Worm (Caenorhabditis elegans) whole organism, L4 larva: ENCODE results near the gene ZK177.11.

Experiments used
- F10B5.3 ChIP-seq: sonication (generic microtip); optimal IDR thresholded peaks from 2 replicates; lab custom pipeline; 2016; ENCODE audit warnings: mild to moderate bottlenecking, missing genetic modification characterization, missing compliant biosample characterization
- F37D6.2 ChIP-seq: sonication (generic microtip); optimal IDR thresholded peaks from 2 replicates; lab custom pipeline; 2016; ENCODE audit warnings: mild to moderate bottlenecking, missing genetic modification characterization, missing compliant biosample characterization
- T26A8.4 ChIP-seq: fragments of 200-800 bp; sonication (Bioruptor generic); IDR thresholded peaks from 2 replicates; pipeline ENCODE4 v1.3.6; 2022; ENCODE audit warnings: missing genetic modification characterization, missing compliant biosample characterization
- Y105C5A.15 ChIP-seq: fragments of 200-800 bp; sonication (Bioruptor generic); IDR thresholded peaks from 2 replicates; pipeline ENCODE4 v1.3.6; 2022; ENCODE audit warnings: missing genetic modification characterization, missing compliant biosample characterization
- Y75B8A.6 ChIP-seq: fragments of 200-800 bp; sonication (Bioruptor generic); IDR thresholded peaks from 2 replicates; pipeline ENCODE4 v1.3.6; 2022; ENCODE audit warnings: missing genetic modification reagents, missing genetic modification characterization, missing compliant biosample characterization
- aly-2 ChIP-seq: sonication (generic microtip); optimal IDR thresholded peaks from 2 replicates; lab custom pipeline; 2018; ENCODE audit warnings: missing biosample characterization, missing genetic modification characterization
- arid-1 ChIP-seq: fragments of 200-800 bp; sonication (Bioruptor generic); conservative IDR thresholded peaks from 2 replicates; pipeline ENCODE4 v1.3.6; 2022; ENCODE audit warnings: missing genetic modification reagents, missing genetic modification characterization, missing compliant biosample characterization
- ceh-32 ChIP-seq: sonication (generic microtip); optimal IDR thresholded peaks from 2 replicates; lab custom pipeline; 2016; ENCODE audit warnings: mild to moderate bottlenecking, missing genetic modification characterization, missing compliant biosample characterization; ENCODE audit not compliant: poor library complexity
- ceh-82 ChIP-seq: sonication (generic microtip); optimal IDR thresholded peaks from 2 replicates; lab custom pipeline; 2017; ENCODE audit warnings: missing biosample characterization, missing genetic modification characterization
- ces-1 ChIP-seq: fragments of 150-350 bp; sonication (generic microtip); optimal IDR thresholded peaks from 4 replicates; lab custom pipeline; 2014; ENCODE audit warnings: missing biosample characterization, missing genetic modification reagents, missing genetic modification characterization
- cey-2 ChIP-seq: sonication (generic microtip); optimal IDR thresholded peaks from 3 replicates; lab custom pipeline; 2017; ENCODE audit warnings: missing genetic modification characterization, mild to moderate bottlenecking, missing compliant biosample characterization, antibody characterized with exemption, borderline replicate concordance; ENCODE audit not compliant: insufficient read depth
- dmd-6 ChIP-seq: fragments of 200-800 bp; sonication (Bioruptor generic); IDR thresholded peaks from 2 replicates; pipeline ENCODE4 v1.3.6; 2022; ENCODE audit warnings: missing genetic modification reagents, missing genetic modification characterization, missing compliant biosample characterization
- dmd-9 ChIP-seq: fragments of 200-800 bp; sonication (Bioruptor generic); IDR thresholded peaks from 2 replicates; pipeline ENCODE4 v1.3.6; 2022; ENCODE audit warnings: missing genetic modification reagents, missing genetic modification characterization, missing compliant biosample characterization
- dpl-1 ChIP-seq: fragments of 150-350 bp; optimal IDR thresholded peaks from 2 replicates; lab custom pipeline; 2014; ENCODE audit warnings: missing biosample characterization, missing genetic modification reagents, missing genetic modification characterization
- duxl-1 ChIP-seq: sonication (generic microtip); optimal IDR thresholded peaks from 2 replicates; lab custom pipeline; 2016; ENCODE audit warnings: mild to moderate bottlenecking, missing genetic modification characterization, moderate library complexity, missing compliant biosample characterization; ENCODE audit not compliant: poor library complexity
- egl-43 ChIP-seq: fragments of 200-800 bp; sonication (Bioruptor generic); IDR thresholded peaks from 2 replicates; pipeline ENCODE4 v1.3.6; 2022; ENCODE audit warnings: missing genetic modification reagents, missing genetic modification characterization, missing compliant biosample characterization
- fos-1 ChIP-seq: fragments of 150-350 bp; optimal IDR thresholded peaks from 2 replicates; lab custom pipeline; 2014; ENCODE audit warnings: missing biosample characterization, missing genetic modification characterization
- hif-1 ChIP-seq, 2 experiments: sonication (generic microtip); optimal IDR thresholded peaks; 2 replicates each; lab custom pipeline; 2016 to 2017; ENCODE audit warnings: missing compliant biosample characterization in 2 of 2, missing genetic modification characterization in 2 of 2, missing genetic modification reagents in 2 of 2, missing genotype in 2 of 2, mild to moderate bottlenecking in 1 of 2
- hmg-1.1 ChIP-seq: fragments of 200-800 bp; sonication (Bioruptor generic); IDR thresholded peaks from 2 replicates; pipeline ENCODE4 v1.3.6; 2022; ENCODE audit warnings: missing genetic modification reagents, missing genetic modification characterization, missing compliant biosample characterization
- lin-15B ChIP-seq: fragments of 150-350 bp; sonication (generic microtip); optimal IDR thresholded peaks from 3 replicates; lab custom pipeline; 2014; ENCODE audit warnings: missing biosample characterization, missing genetic modification characterization
- lin-39 ChIP-seq: fragments of 150-350 bp; optimal IDR thresholded peaks from 2 replicates; lab custom pipeline; 2014; ENCODE audit warnings: missing biosample characterization, missing genetic modification reagents, missing genetic modification characterization
- madf-5 ChIP-seq, 2 experiments: fragments of 200-800 bp; sonication (Bioruptor generic); IDR thresholded peaks; 2 replicates each; pipeline ENCODE4 v1.3.6; 2022; ENCODE audit warnings: missing compliant biosample characterization in 2 of 2, missing genetic modification characterization in 2 of 2
- mdl-1 ChIP-seq, 2 experiments: fragments of 150-350 bp in 1 of 2; sonication (generic microtip) in 1 of 2; optimal IDR thresholded peaks; 2 replicates each; lab custom pipeline; 2014 to 2017; ENCODE audit warnings: missing biosample characterization in 2 of 2, missing genetic modification characterization in 2 of 2
- mep-1 ChIP-seq: fragments of 150-350 bp; sonication (generic microtip); optimal IDR thresholded peaks from 3 replicates; lab custom pipeline; 2014; ENCODE audit warnings: missing biosample characterization, missing genetic modification characterization
- mes-2 ChIP-seq: sonication (generic microtip); optimal IDR thresholded peaks from 2 replicates; lab custom pipeline; 2016; ENCODE audit warnings: missing genotype, mild to moderate bottlenecking, missing genetic modification characterization, missing compliant biosample characterization; ENCODE audit not compliant: poor library complexity, severe bottlenecking
- mxl-2 ChIP-seq: fragments of 200-800 bp; sonication (Bioruptor generic); conservative IDR thresholded peaks from 2 replicates; pipeline ENCODE4 v1.3.6; 2022; ENCODE audit warnings: missing genetic modification reagents, missing genetic modification characterization, missing compliant biosample characterization
- nhr-10 ChIP-seq: fragments of 150-350 bp; optimal IDR thresholded peaks from 2 replicates; lab custom pipeline; 2014; ENCODE audit warnings: missing biosample characterization, missing genetic modification characterization
- nhr-111 ChIP-seq: fragments of 200-800 bp; sonication (Bioruptor generic); optimal IDR thresholded peaks from 2 replicates; lab custom pipeline; 2018; ENCODE audit warnings: mild to moderate bottlenecking, missing genetic modification characterization, missing compliant biosample characterization
- nhr-25 ChIP-seq: sonication (generic microtip); optimal IDR thresholded peaks from 2 replicates; lab custom pipeline; 2017; ENCODE audit warnings: missing genetic modification characterization, mild to moderate bottlenecking, missing compliant biosample characterization, antibody characterized with exemption, moderate library complexity, borderline replicate concordance; ENCODE audit not compliant: insufficient read depth
- nhr-41 ChIP-seq: fragments of 200-800 bp; sonication (Bioruptor generic); IDR thresholded peaks from 2 replicates; pipeline ENCODE4 v1.3.6; 2022; ENCODE audit warnings: missing genetic modification reagents, missing genetic modification characterization, missing compliant biosample characterization
- nhr-6 ChIP-seq: fragments of 150-350 bp; optimal IDR thresholded peaks from 2 replicates; lab custom pipeline; 2014; ENCODE audit warnings: missing biosample characterization, missing genetic modification characterization
- nhr-76 ChIP-seq: fragments of 150-350 bp; optimal IDR thresholded peaks from 2 replicates; lab custom pipeline; 2014; ENCODE audit warnings: missing biosample characterization, missing genetic modification characterization
- nhr-77 ChIP-seq: fragments of 150-350 bp; optimal IDR thresholded peaks from 2 replicates; lab custom pipeline; 2014; ENCODE audit warnings: missing biosample characterization, missing genetic modification characterization
- pqm-1 ChIP-seq: sonication (generic microtip); optimal IDR thresholded peaks from 2 replicates; lab custom pipeline; 2017; ENCODE audit warnings: missing biosample characterization, missing genetic modification characterization
- saeg-2 ChIP-seq: fragments of 200-800 bp; sonication (Bioruptor generic); IDR thresholded peaks from 2 replicates; pipeline ENCODE4 v1.3.6; 2022; ENCODE audit warnings: missing genetic modification reagents, missing genetic modification characterization, missing compliant biosample characterization
- sdz-12 ChIP-seq: fragments of 200-800 bp; sonication (Bioruptor generic); optimal IDR thresholded peaks from 2 replicates; lab custom pipeline; 2018; ENCODE audit warnings: mild to moderate bottlenecking, missing genetic modification characterization, missing compliant biosample characterization
- skn-1 ChIP-seq: fragments of 150-350 bp; optimal IDR thresholded peaks from 2 replicates; lab custom pipeline; 2014; ENCODE audit warnings: missing biosample characterization, missing genetic modification characterization
- snpc-1.2 ChIP-seq: fragments of 200-800 bp; sonication (Bioruptor generic); IDR thresholded peaks from 2 replicates; pipeline ENCODE4 v1.3.6; 2022; ENCODE audit warnings: missing genetic modification reagents, missing genetic modification characterization, missing compliant biosample characterization
- spr-1 ChIP-seq: sonication (generic microtip); optimal IDR thresholded peaks from 2 replicates; lab custom pipeline; 2016; ENCODE audit warnings: mild to moderate bottlenecking, missing genetic modification characterization, missing compliant biosample characterization
- spr-3 ChIP-seq: fragments of 200-800 bp; sonication (Bioruptor generic); optimal IDR thresholded peaks from 2 replicates; lab custom pipeline; 2018; ENCODE audit warnings: mild to moderate bottlenecking, missing genetic modification characterization, missing compliant biosample characterization
- tag-97 ChIP-seq: fragments of 200-800 bp; sonication (Bioruptor generic); IDR thresholded peaks from 2 replicates; pipeline ENCODE4 v1.3.6; 2022; ENCODE audit warnings: missing genetic modification characterization, missing compliant biosample characterization
- tra-1 ChIP-seq: fragments of 200-800 bp; sonication (Bioruptor generic); IDR thresholded peaks from 2 replicates; pipeline ENCODE4 v1.3.6; 2022; ENCODE audit warnings: missing genetic modification reagents, missing genetic modification characterization, missing compliant biosample characterization
- zag-1 ChIP-seq: fragments of 150-350 bp; optimal IDR thresholded peaks from 2 replicates; lab custom pipeline; 2014; ENCODE audit warnings: missing biosample characterization, missing genetic modification characterization
- zfp-3 ChIP-seq: fragments of 200-800 bp; sonication (Bioruptor generic); conservative IDR thresholded peaks from 2 replicates; pipeline ENCODE4 v1.3.6; 2022; ENCODE audit warnings: missing genetic modification reagents, missing genetic modification characterization, missing compliant biosample characterization
- ztf-7 ChIP-seq: fragments of 150-350 bp; optimal IDR thresholded peaks from 2 replicates; lab custom pipeline; 2014; ENCODE audit warnings: missing biosample characterization, missing genetic modification characterization

ZK177.11 gene

DNA sequence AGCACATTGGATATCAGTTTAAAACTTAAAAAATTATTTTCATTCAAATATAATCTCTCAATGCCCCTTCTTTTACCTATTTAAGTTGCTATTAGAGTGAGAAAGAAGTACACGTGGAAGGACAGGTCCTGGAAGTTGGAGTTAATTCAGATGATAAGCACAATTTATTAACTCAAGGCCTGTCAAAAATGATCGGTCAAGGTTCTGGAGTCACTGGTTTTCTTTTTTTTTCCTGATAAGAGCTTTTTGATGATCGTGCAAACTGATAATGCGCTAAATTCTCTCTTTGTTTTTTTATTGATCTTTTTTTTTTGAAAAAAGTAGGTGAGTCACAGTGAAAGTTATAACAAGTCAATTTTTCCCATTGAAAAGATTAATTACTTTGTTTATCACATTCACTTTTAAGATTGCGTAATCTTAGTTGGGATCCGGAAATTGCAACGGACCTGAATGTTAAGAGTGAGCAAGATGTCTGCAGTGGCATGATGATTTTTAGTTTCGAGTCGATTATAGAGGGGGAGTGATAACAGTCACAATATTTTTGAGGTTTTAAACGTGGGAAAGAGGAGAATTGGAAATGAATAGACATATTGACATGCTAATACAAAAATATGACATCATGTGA is 10.2 kb upstream of the ZK177.11 start (continued):
- TF ChIP-seq lin-39 (tag; lab: Kevin White, UChicago) (no peak), T26A8.4 (GFP tag; lab: Robert Waterston, UW) (no peak), ceh-82 (tag; lab: Kevin White, UChicago) (no peak), zag-1 (tag; lab: Kevin White, UChicago) (no peak), fos-1 (tag; lab: Kevin White, UChicago) (no peak), ces-1 (GFP tag; lab: Kevin White, UChicago) (no peak), Y105C5A.15 (GFP tag; lab: Robert Waterston, UW) (no peak), mes-2 (no peak), F37D6.2 (tag; lab: Kevin White, UChicago) (no peak), cey-2 (tag; lab: Kevin White, UChicago) (no peak), sdz-12 (GFP tag; lab: Kevin White, UChicago) (no peak), nhr-111 (no peak), spr-3 (GFP tag; lab: Kevin White, UChicago) (no peak), mep-1 (tag; lab: Kevin White, UChicago) (no peak), mxl-2 (GFP tag; lab: Robert Waterston, UW) (no peak), lin-15B (tag; lab: Kevin White, UChicago) (no peak), nhr-76 (no peak), saeg-2 (GFP tag; lab: Robert Waterston, UW) (no peak), duxl-1 (tag; lab: Kevin White, UChicago) (no peak), nhr-6 (no peak), aly-2 (tag; lab: Kevin White, UChicago) (no peak), nhr-10 (tag; lab: Kevin White, UChicago) (no peak), arid-1 (GFP tag; lab: Robert Waterston, UW) (no peak), skn-1 (no peak), Y75B8A.6 (GFP tag; lab: Robert Waterston, UW) (no peak), tag-97 (GFP tag; lab: Robert Waterston, UW) (no peak), madf-5 (GFP tag; IDR thresholded peaks at IDR 0.05; lab: Robert Waterston, UW) (no peak), ceh-32 (tag; lab: Kevin White, UChicago) (no peak), spr-1 (no peak), ztf-7 (tag; lab: Kevin White, UChicago) (no peak), dmd-6 (peak; percentile 94), hif-1 (tag; optimal IDR thresholded peaks at IDR 0.05; lab: Kevin White, UChicago) (no peak), dmd-9 (no peak), hmg-1.1 (no peak), dpl-1 (GFP tag; lab: Kevin White, UChicago) (no peak), pqm-1 (tag; lab: Kevin White, UChicago) (peak; percentile 86), tra-1 (GFP tag; lab: Robert Waterston, UW) (peak; percentile 82; the same call in 1 of the 2 replicates), nhr-77 (peak; percentile 76), nhr-41 (GFP tag; lab: Robert Waterston, UW) (no peak), zfp-3 (GFP tag; lab: Robert Waterston, UW) (no peak), egl-43 (no peak), F10B5.3 (no peak), snpc-1.2 (GFP tag; lab: Robert Waterston, UW) (no peak), mdl-1 (tag; optimal IDR thresholded peaks at IDR 0.05; lab: Kevin White, UChicago) (no peak), nhr-25 (tag; lab: Kevin White, UChicago) (no peak)
- TF ChIP-seq, all 104 proteins: peak for 9
